Fruit fly (Drosophila melanogaster) whole organism, embryonic: ENCODE data around the gene Cdc23.

Experiments
- Bgb ChIP-seq: fragments of 200-800 bp; sonication (Bioruptor generic); IDR thresholded peaks from 2 replicates; pipeline ENCODE4 v1.3.6; 2022; ENCODE audit warnings: missing biosample characterization, missing genetic modification characterization; ENCODE audit not compliant: partially characterized antibody
- CG10267 ChIP-seq: fragments of 200-800 bp; sonication (Bioruptor generic); optimal IDR thresholded peaks from 2 replicates; lab custom pipeline; 2018; ENCODE audit warnings: missing biosample characterization, mild to moderate bottlenecking, missing genetic modification characterization, moderate library complexity
- CG10654 ChIP-seq: fragments of 200-800 bp; sonication (Bioruptor generic); optimal IDR thresholded peaks from 2 replicates; lab custom pipeline; 2016; ENCODE audit warnings: missing biosample characterization, missing genetic modification characterization
- CG10979 ChIP-seq: fragments of 200-800 bp; sonication (Bioruptor generic); optimal IDR thresholded peaks from 2 replicates; lab custom pipeline; 2018; ENCODE audit warnings: missing biosample characterization, mild to moderate bottlenecking, missing genetic modification characterization, moderate library complexity
- CG12744 ChIP-seq: fragments of 200-800 bp; sonication (Bioruptor generic); optimal IDR thresholded peaks from 2 replicates; lab custom pipeline; 2016; ENCODE audit warnings: missing biosample characterization, missing genetic modification characterization
- CG14441 ChIP-seq: fragments of 200-800 bp; sonication (Bioruptor generic); IDR thresholded peaks from 2 replicates; pipeline ENCODE4 v1.3.6; 2022; ENCODE audit warnings: missing biosample characterization, missing genetic modification characterization
- CG14710 ChIP-seq: fragments of 200-800 bp; sonication (Bioruptor generic); optimal IDR thresholded peaks from 3 replicates; lab custom pipeline; 2019; ENCODE audit warnings: missing biosample characterization, mild to moderate bottlenecking, missing genetic modification characterization, moderate library complexity
- CG14965 ChIP-seq: fragments of 200-800 bp; sonication (Bioruptor generic); optimal IDR thresholded peaks from 2 replicates; lab custom pipeline; 2016; ENCODE audit warnings: missing biosample characterization, missing genetic modification characterization, borderline replicate concordance
- CG15269 ChIP-seq: fragments of 200-800 bp; sonication (Bioruptor generic); optimal IDR thresholded peaks from 2 replicates; lab custom pipeline; 2018; ENCODE audit warnings: missing biosample characterization, mild to moderate bottlenecking, missing genetic modification characterization, moderate library complexity
- CG17361 ChIP-seq: fragments of 200-800 bp; sonication (Bioruptor generic); IDR thresholded peaks from 3 replicates; pipeline ENCODE4 v1.3.6; 2022; ENCODE audit warnings: missing biosample characterization, missing genetic modification characterization
- CG2116 ChIP-seq: fragments of 200-800 bp; sonication (Bioruptor generic); optimal IDR thresholded peaks from 3 replicates; lab custom pipeline; 2018; ENCODE audit warnings: missing biosample characterization, mild to moderate bottlenecking, missing genetic modification characterization
- CG30020 ChIP-seq: fragments of 200-800 bp; optimal IDR thresholded peaks from 2 replicates; lab custom pipeline; 2019; ENCODE audit warnings: missing biosample characterization, mild to moderate bottlenecking, missing genetic modification characterization, moderate library complexity
- CG32767 ChIP-seq: fragments of 200-800 bp; sonication (Bioruptor generic); IDR thresholded peaks from 2 replicates; pipeline ENCODE4 v1.3.6; 2022; ENCODE audit warnings: missing biosample characterization, missing genetic modification characterization
- CG3281 ChIP-seq: fragments of 200-800 bp; sonication (Bioruptor generic); optimal IDR thresholded peaks from 3 replicates; lab custom pipeline; 2017; ENCODE audit warnings: missing biosample characterization, mild to moderate bottlenecking, missing genetic modification characterization
- CG3838 ChIP-seq: fragments of 200-800 bp; sonication (Bioruptor generic); optimal IDR thresholded peaks from 3 replicates; lab custom pipeline; 2016; ENCODE audit warnings: missing biosample characterization, missing genetic modification characterization
- CG4424 ChIP-seq: fragments of 200-800 bp; sonication (Bioruptor generic); optimal IDR thresholded peaks from 3 replicates; lab custom pipeline; 2016; ENCODE audit warnings: missing biosample characterization, missing genetic modification characterization
- CG4617 ChIP-seq: fragments of 200-800 bp; sonication (Bioruptor generic); optimal IDR thresholded peaks from 3 replicates; lab custom pipeline; 2016; ENCODE audit warnings: missing biosample characterization, missing genetic modification characterization, borderline replicate concordance
- CG5180 ChIP-seq: fragments of 200-800 bp; sonication (Bioruptor generic); optimal IDR thresholded peaks from 3 replicates; lab custom pipeline; 2017; ENCODE audit warnings: missing biosample characterization, missing genetic modification characterization, mild to moderate bottlenecking, moderate library complexity, missing genetic modification reagents
- CG6254 ChIP-seq: fragments of 200-800 bp; sonication (Bioruptor generic); optimal IDR thresholded peaks from 3 replicates; lab custom pipeline; 2017; ENCODE audit warnings: mild to moderate bottlenecking, missing biosample characterization, missing genetic modification reagents, missing genetic modification characterization
- CG7928 ChIP-seq: fragments of 200-800 bp; sonication (Bioruptor generic); optimal IDR thresholded peaks from 2 replicates; lab custom pipeline; 2017; ENCODE audit warnings: missing biosample characterization, mild to moderate bottlenecking, missing genetic modification characterization
- CG8359 ChIP-seq: fragments of 200-800 bp; sonication (Bioruptor generic); optimal IDR thresholded peaks from 2 replicates; lab custom pipeline; 2017; ENCODE audit warnings: missing biosample characterization, mild to moderate bottlenecking, missing genetic modification characterization, borderline replicate concordance
- CG9609 ChIP-seq: fragments of 200-800 bp; sonication (Bioruptor generic); optimal IDR thresholded peaks from 3 replicates; lab custom pipeline; 2016; ENCODE audit warnings: missing biosample characterization, missing genetic modification characterization
- CG9932 ChIP-seq: fragments of 200-800 bp; sonication (Bioruptor generic); IDR thresholded peaks from 2 replicates; pipeline ENCODE4 v1.3.6; 2022; ENCODE audit warnings: missing biosample characterization, missing genetic modification characterization
- Dp ChIP-seq: fragments of 200-800 bp; sonication (Bioruptor generic); optimal IDR thresholded peaks from 2 replicates; lab custom pipeline; 2018; ENCODE audit warnings: missing biosample characterization, mild to moderate bottlenecking, missing genetic modification characterization, moderate library complexity
- Dref ChIP-seq: fragments of 200-800 bp; sonication (Bioruptor generic); IDR thresholded peaks from 2 replicates; pipeline ENCODE4 v1.3.6; 2022; ENCODE audit warnings: missing biosample characterization, missing genetic modification characterization
- Fer1 ChIP-seq: fragments of 200-800 bp; sonication (Bioruptor generic); optimal IDR thresholded peaks from 2 replicates; lab custom pipeline; 2017; ENCODE audit warnings: missing biosample characterization, mild to moderate bottlenecking, missing genetic modification characterization
- Gsc ChIP-seq: fragments of 200-800 bp; sonication (Bioruptor generic); IDR thresholded peaks from 2 replicates; pipeline ENCODE4 v1.3.6; 2022; ENCODE audit warnings: missing biosample characterization, missing genetic modification characterization
- MTF-1 ChIP-seq: fragments of 200-800 bp; sonication (Bioruptor generic); optimal IDR thresholded peaks from 2 replicates; lab custom pipeline; 2018; ENCODE audit warnings: missing biosample characterization, mild to moderate bottlenecking, missing genetic modification characterization, borderline replicate concordance
- NC2α ChIP-seq: fragments of 200-800 bp; sonication (Bioruptor generic); optimal IDR thresholded peaks from 2 replicates; lab custom pipeline; 2016; ENCODE audit warnings: missing biosample characterization, missing genetic modification characterization
- Oaz ChIP-seq: fragments of 200-800 bp; sonication (Bioruptor generic); IDR thresholded peaks from 2 replicates; pipeline ENCODE4 v1.3.6; 2022; ENCODE audit warnings: missing biosample characterization, missing genetic modification characterization
- Optix ChIP-seq: fragments of 200-800 bp; sonication (Bioruptor generic); IDR thresholded peaks from 3 replicates; pipeline ENCODE4 v1.3.6; 2022; ENCODE audit warnings: missing biosample characterization, missing genetic modification characterization
- PHDP ChIP-seq: fragments of 200-800 bp; sonication (Bioruptor generic); optimal IDR thresholded peaks from 3 replicates; lab custom pipeline; 2018; ENCODE audit warnings: missing biosample characterization, mild to moderate bottlenecking, missing genetic modification characterization, moderate library complexity
- Ssrp ChIP-seq: fragments of 200-800 bp; sonication (Bioruptor generic); optimal IDR thresholded peaks from 2 replicates; lab custom pipeline; 2018; ENCODE audit warnings: missing biosample characterization, mild to moderate bottlenecking, missing genetic modification characterization, moderate library complexity
- Trl ChIP-seq, 3 experiments: fragments of >200 bp in 2 of 3; fragments of 200-800 bp in 1 of 3; sonication (Bioruptor generic) in 1 of 3; optimal IDR thresholded peaks; 2 replicates in 1 of 3; 3 replicates in 2 of 3; lab custom pipeline; 2016 to 2017; ENCODE audit warnings: missing biosample characterization in 1 of 3, missing genetic modification characterization in 1 of 3
- Vsx1 ChIP-seq: fragments of 200-800 bp; sonication (Bioruptor generic); optimal IDR thresholded peaks from 2 replicates; lab custom pipeline; 2017; ENCODE audit warnings: missing biosample characterization, mild to moderate bottlenecking, missing genetic modification characterization, missing genetic modification reagents
- ase ChIP-seq: fragments of 200-800 bp; sonication (Bioruptor generic); IDR thresholded peaks from 3 replicates; pipeline ENCODE4 v1.3.6; 2022; ENCODE audit warnings: missing biosample characterization, missing genetic modification characterization
- chif ChIP-seq, 2 experiments: fragments of 200-800 bp; sonication (Bioruptor generic); optimal IDR thresholded peaks; 3 replicates each; lab custom pipeline; 2016; ENCODE audit warnings: missing biosample characterization in 2 of 2, missing genetic modification characterization in 2 of 2
- crol ChIP-seq: fragments of 200-800 bp; sonication (Bioruptor generic); IDR thresholded peaks from 2 replicates; pipeline ENCODE4 v1.3.6; 2022; ENCODE audit warnings: missing biosample characterization, missing genetic modification characterization
- dati ChIP-seq: fragments of 200-800 bp; sonication (Bioruptor generic); IDR thresholded peaks from 2 replicates; pipeline ENCODE4 v1.3.6; 2022; ENCODE audit warnings: missing biosample characterization, missing genetic modification characterization
- ems ChIP-seq: fragments of 200-800 bp; sonication (Bioruptor generic); optimal IDR thresholded peaks from 3 replicates; lab custom pipeline; 2016; ENCODE audit warnings: missing biosample characterization, missing genetic modification characterization
- fd96Cb ChIP-seq: fragments of 200-800 bp; sonication (Bioruptor generic); optimal IDR thresholded peaks from 2 replicates; lab custom pipeline; 2018; ENCODE audit warnings: missing biosample characterization, mild to moderate bottlenecking, missing genetic modification characterization, moderate library complexity
- grau ChIP-seq: fragments of 200-800 bp; optimal IDR thresholded peaks from 3 replicates; lab custom pipeline; 2019; ENCODE audit warnings: missing biosample characterization, mild to moderate bottlenecking, missing genetic modification characterization, moderate library complexity
- jumu ChIP-seq: fragments of 200-800 bp; sonication (Bioruptor generic); optimal IDR thresholded peaks from 3 replicates; lab custom pipeline; 2016; ENCODE audit warnings: missing biosample characterization, missing genetic modification characterization
- p53 ChIP-seq: fragments of 200-800 bp; sonication (Bioruptor generic); optimal IDR thresholded peaks from 2 replicates; lab custom pipeline; 2016; ENCODE audit warnings: missing biosample characterization, missing genetic modification characterization
- phol ChIP-seq: fragments of 200-800 bp; sonication (Bioruptor generic); optimal IDR thresholded peaks from 3 replicates; lab custom pipeline; 2018; ENCODE audit warnings: missing biosample characterization, mild to moderate bottlenecking, missing genetic modification characterization, moderate library complexity
- row ChIP-seq: fragments of 200-800 bp; sonication (Bioruptor generic); IDR thresholded peaks from 3 replicates; pipeline ENCODE4 v1.3.6; 2022; ENCODE audit warnings: missing biosample characterization, missing genetic modification characterization
- sima ChIP-seq: fragments of 200-800 bp; sonication (Bioruptor generic); optimal IDR thresholded peaks from 2 replicates; lab custom pipeline; 2016; ENCODE audit warnings: missing biosample characterization, missing genetic modification characterization
- sisA ChIP-seq: fragments of 200-800 bp; sonication (Bioruptor generic); IDR thresholded peaks from 2 replicates; pipeline ENCODE4 v1.3.6; 2022; ENCODE audit warnings: missing biosample characterization, missing genetic modification characterization
- tin ChIP-seq: fragments of 200-800 bp; sonication (Bioruptor generic); optimal IDR thresholded peaks from 3 replicates; lab custom pipeline; 2016; ENCODE audit warnings: missing biosample characterization, missing genetic modification characterization
- zfh2 ChIP-seq: fragments of 200-800 bp; sonication (Bioruptor generic); optimal IDR thresholded peaks from 2 replicates; lab custom pipeline; 2016; ENCODE audit warnings: missing biosample characterization, missing genetic modification characterization

Cdc23 gene

dm6 chr2L:20463316-20463856 lies 4.2 kb downstream of the Cdc23 start, which contains the start of gene CG2493 (continued):
- TF ChIP-seq CG3281 (GFP tag; lab: Kevin White, UChicago), result peak; percentile 43
- no peak for TF ChIP-seq CG32767 (GFP tag; lab: Robert Waterston, UW)
- TF ChIP-seq CG15269 (tag; lab: Kevin White, UChicago), result no peak
- TF ChIP-seq grau (tag; lab: Kevin White, UChicago), result no peak
- TF ChIP-seq sima, result no peak
- TF ChIP-seq zfh2 (GFP tag; lab: Kevin White, UChicago), result no peak
- no peak for TF ChIP-seq Oaz (GFP tag; lab: Robert Waterston, UW)
- no peak for TF ChIP-seq p53 (GFP tag; lab: Kevin White, UChicago)
- TF ChIP-seq Optix (GFP tag; lab: Robert Waterston, UW), result no peak
- no peak for TF ChIP-seq Vsx1 (GFP tag; lab: Kevin White, UChicago)
- no peak for TF ChIP-seq PHDP (tag; lab: Kevin White, UChicago)
- TF ChIP-seq CG10654, result peak; percentile 16
- TF ChIP-seq ase (GFP tag; lab: Robert Waterston, UW), result 0 out of 3 replicates have a peak, but pooled peaks have one; percentile 41
- peak; percentile 8 for TF ChIP-seq MTF-1 (GFP tag; lab: Kevin White, UChicago)
- no peak for TF ChIP-seq CG30020 (tag; lab: Kevin White, UChicago)
- no peak for TF ChIP-seq CG4617 (GFP tag; lab: Kevin White, UChicago)
- TF ChIP-seq jumu (GFP tag; lab: Kevin White, UChicago), result no peak
- TF ChIP-seq CG14441 (GFP tag; lab: Robert Waterston, UW), result peak; percentile 42; the same call in 1 of the 2 replicates
- TF ChIP-seq CG6254 (GFP tag; lab: Kevin White, UChicago), result peak; percentile 23
- TF ChIP-seq CG5180 (GFP tag; lab: Kevin White, UChicago), result no peak
- TF ChIP-seq Fer1 (GFP tag; lab: Kevin White, UChicago), result peak; percentile 45
- TF ChIP-seq NC2α, result no peak
- no peak for TF ChIP-seq CG3838 (GFP tag; lab: Kevin White, UChicago)
- no peak for TF ChIP-seq CG14965 (GFP tag; lab: Kevin White, UChicago)
- TF ChIP-seq CG17361 (GFP tag; lab: Robert Waterston, UW), result peak; percentile 52; the same call in 1 of the 3 replicates
- peak; percentile 36 for TF ChIP-seq CG4424 (GFP tag; lab: Kevin White, UChicago)
- TF ChIP-seq Bgb (GFP tag; lab: Robert Waterston, UW), result no peak
- no peak for TF ChIP-seq Gsc
- no peak for TF ChIP-seq CG8359 (GFP tag; lab: Kevin White, UChicago)
- peak; percentile 6; the same call in 1 of the 2 replicates for TF ChIP-seq CG9932 (GFP tag; lab: Robert Waterston, UW)
- TF ChIP-seq CG14710 (tag; lab: Kevin White, UChicago), result peak; percentile 59
- peak; percentile 63 for TF ChIP-seq phol (tag; lab: Kevin White, UChicago)
- TF ChIP-seq CG9609 (GFP tag; lab: Kevin White, UChicago), result no peak
- TF ChIP-seq ems, result no peak
- TF ChIP-seq Trl (optimal IDR thresholded peaks at IDR 0.05; lab: Kevin White, UChicago), result no peak
- no peak for TF ChIP-seq Trl (GFP tag; optimal IDR thresholded peaks at IDR 0.05; lab: Kevin White, UChicago)
- TF ChIP-seq sisA, result no peak
- peak; percentile 48 for TF ChIP-seq CG10979
- no peak for TF ChIP-seq crol
- peak; percentile 49 for TF ChIP-seq Dref (GFP tag; lab: Robert Waterston, UW)
- no peak for TF ChIP-seq chif (GFP tag; optimal IDR thresholded peaks at IDR 0.05; lab: Kevin White, UChicago)
- TF ChIP-seq CG2116 (GFP tag; lab: Kevin White, UChicago), result peak; percentile 35
- peak; percentile 3 for TF ChIP-seq tin (GFP tag; lab: Kevin White, UChicago)
- TF ChIP-seq Ssrp (tag; lab: Kevin White, UChicago), result no peak
- TF ChIP-seq dati (GFP tag; lab: Robert Waterston, UW), result no peak
- peak; percentile 80 for TF ChIP-seq Dp (GFP tag; lab: Kevin White, UChicago)
- no peak for TF ChIP-seq CG7928 (GFP tag; lab: Kevin White, UChicago)
- no peak for TF ChIP-seq CG12744 (GFP tag; lab: Kevin White, UChicago)
- TF ChIP-seq row, result 0 out of 3 replicates have a peak, but pooled peaks have one; percentile 11
- TF ChIP-seq CG10267 (tag; lab: Kevin White, UChicago), result peak; percentile 82
- peak; percentile 6 for TF ChIP-seq fd96Cb (tag; lab: Kevin White, UChicago)
